Fruit fly (Drosophila melanogaster): ENCODE results near the gene Pop4.

dm6 chr3L:7942403-7942952, 36.0 kb downstream of the Pop4 start:
- no peak for TF ChIP-seq EcR (GFP tag; optimal IDR thresholded peaks at IDR 0.05)
- no peak for TF ChIP-seq CG8478 (optimal IDR thresholded peaks at IDR 0.05)
- TF ChIP-seq pan (optimal IDR thresholded peaks at IDR 0.05): no peak
- TF ChIP-seq psq (optimal IDR thresholded peaks at IDR 0.05): no peak
